Fruit fly (Drosophila melanogaster) whole organism, pupa: Measurements from ENCODE around the gene IRSp53.

Source experiments
- CG10348 ChIP-seq: fragments of 200-800 bp; sonication (Bioruptor generic); IDR thresholded peaks from 2 replicates; pipeline ENCODE4 v1.3.6; 2022; ENCODE audit warnings: missing biosample characterization, missing genetic modification characterization
- CG12605 ChIP-seq: fragments of 200-800 bp; sonication (Bioruptor generic); IDR thresholded peaks from 2 replicates; pipeline ENCODE4 v1.3.6; 2022; ENCODE audit warnings: missing biosample characterization, missing genetic modification characterization
- CG13204 ChIP-seq: fragments of 200-800 bp; sonication (Bioruptor generic); optimal IDR thresholded peaks from 2 replicates; lab custom pipeline; 2018; ENCODE audit warnings: missing biosample characterization, mild to moderate bottlenecking, missing genetic modification characterization, moderate library complexity
- CG14655 ChIP-seq: fragments of 200-800 bp; sonication (Bioruptor generic); optimal IDR thresholded peaks from 3 replicates; lab custom pipeline; 2017; ENCODE audit warnings: mild to moderate bottlenecking, missing biosample characterization, missing genetic modification reagents, missing genetic modification characterization
- CG15710 ChIP-seq: fragments of 200-800 bp; sonication (Bioruptor generic); optimal IDR thresholded peaks from 2 replicates; lab custom pipeline; 2018; ENCODE audit warnings: missing biosample characterization, mild to moderate bottlenecking, missing genetic modification characterization, moderate library complexity
- CG17806 ChIP-seq: fragments of 200-800 bp; sonication (Bioruptor generic); optimal IDR thresholded peaks from 2 replicates; lab custom pipeline; 2018; ENCODE audit warnings: missing biosample characterization, mild to moderate bottlenecking, missing genetic modification characterization, moderate library complexity
- CG32121 ChIP-seq: fragments of 200-800 bp; sonication (Bioruptor generic); IDR thresholded peaks from 2 replicates; pipeline ENCODE4 v1.3.6; 2022; ENCODE audit warnings: missing biosample characterization, missing genetic modification characterization
- CG34367 ChIP-seq: fragments of 200-800 bp; sonication (Bioruptor generic); optimal IDR thresholded peaks from 2 replicates; lab custom pipeline; 2018; ENCODE audit warnings: missing biosample characterization, mild to moderate bottlenecking, missing genetic modification characterization
- CG4496 ChIP-seq: fragments of 200-800 bp; sonication (Bioruptor generic); IDR thresholded peaks from 3 replicates; pipeline ENCODE4 v1.3.6; 2022; ENCODE audit warnings: missing biosample characterization, missing genetic modification characterization
- CG8159 ChIP-seq: fragments of 200-800 bp; sonication (Bioruptor generic); optimal IDR thresholded peaks from 3 replicates; lab custom pipeline; 2018; ENCODE audit warnings: missing biosample characterization, mild to moderate bottlenecking, missing genetic modification characterization, moderate library complexity
- CG8301 ChIP-seq: fragments of 200-800 bp; sonication (Bioruptor generic); optimal IDR thresholded peaks from 2 replicates; lab custom pipeline; 2018; ENCODE audit warnings: missing biosample characterization, mild to moderate bottlenecking, missing genetic modification characterization
- CG9948 ChIP-seq: fragments of 200-800 bp; sonication (Bioruptor generic); optimal IDR thresholded peaks from 2 replicates; lab custom pipeline; 2018; ENCODE audit warnings: missing biosample characterization, mild to moderate bottlenecking, missing genetic modification characterization, moderate library complexity
- D1 ChIP-seq: fragments of 200-800 bp; sonication (Bioruptor generic); optimal IDR thresholded peaks from 2 replicates; lab custom pipeline; 2018; ENCODE audit warnings: missing biosample characterization, mild to moderate bottlenecking, missing genetic modification characterization, moderate library complexity
- EcR ChIP-seq: fragments of 200-800 bp; sonication (Bioruptor generic); optimal IDR thresholded peaks from 3 replicates; lab custom pipeline; 2019; ENCODE audit warnings: missing biosample characterization, missing genetic modification characterization, mild to moderate bottlenecking, moderate library complexity, missing genetic modification reagents
- Ets98B ChIP-seq: fragments of 200-800 bp; sonication (Bioruptor generic); IDR thresholded peaks from 2 replicates; pipeline ENCODE4 v1.3.6; 2022; ENCODE audit warnings: missing biosample characterization, missing genetic modification characterization
- Pif1A ChIP-seq: fragments of 200-800 bp; sonication (Bioruptor generic); optimal IDR thresholded peaks from 3 replicates; lab custom pipeline; 2016; ENCODE audit warnings: missing biosample characterization, missing genetic modification characterization
- Pif1B ChIP-seq: fragments of 200-800 bp; sonication (Bioruptor generic); optimal IDR thresholded peaks from 3 replicates; lab custom pipeline; 2016; ENCODE audit warnings: missing biosample characterization, missing genetic modification characterization
- Snoo ChIP-seq: fragments of 200-800 bp; sonication (Bioruptor generic); optimal IDR thresholded peaks from 3 replicates; lab custom pipeline; 2017; ENCODE audit warnings: missing biosample characterization, mild to moderate bottlenecking, missing genetic modification characterization, inconsistent platforms
- fd96Ca ChIP-seq: fragments of 200-800 bp; sonication (Bioruptor generic); IDR thresholded peaks from 3 replicates; pipeline ENCODE4 v1.3.6; 2022; ENCODE audit warnings: missing biosample characterization, missing genetic modification characterization
- gl ChIP-seq: fragments of 200-800 bp; sonication (Bioruptor generic); optimal IDR thresholded peaks from 2 replicates; lab custom pipeline; 2018; ENCODE audit warnings: missing biosample characterization, mild to moderate bottlenecking, missing genetic modification characterization
- rn ChIP-seq: fragments of 200-800 bp; sonication (Bioruptor generic); IDR thresholded peaks from 2 replicates; pipeline ENCODE4 v1.3.6; 2022; ENCODE audit warnings: missing biosample characterization, missing genetic modification characterization

The IRSp53 gene

dm6 chr3L:11094279-11094678 is 41.6 kb upstream of the IRSp53 start:
- TF ChIP-seq CG15710 (no peak), CG8159 (tag; lab: Kevin White, UChicago) (no peak), CG12605 (GFP tag; lab: Robert Waterston, UW) (no peak), EcR (GFP tag; lab: Kevin White, UChicago) (peak; percentile 56)
- TF ChIP-seq, all 21 proteins: peak for 1

dm6 chr3L:11096195-11096908 is 39.5 kb upstream of the IRSp53 start, which contains the start of the genes CG46439, Iyd and CG33947:
CG46439 (minus strand) TSS chr3L:11096245.
Iyd (minus strand) TSS chr3L:11096245.
CG33947 (plus strand) TSS chr3L:11096496.
- TF ChIP-seq CG12605 (GFP tag; lab: Robert Waterston, UW), result peak; percentile 94
- TF ChIP-seq rn (GFP tag; lab: Robert Waterston, UW), result 0 out of 2 replicates have a peak, but pooled peaks have one; percentile 6
- no peak for TF ChIP-seq EcR (GFP tag; lab: Kevin White, UChicago)
- peak; percentile 69 for TF ChIP-seq D1
- peak; percentile 13 for TF ChIP-seq CG13204
- peak; percentile 61 for TF ChIP-seq CG17806 (tag; lab: Kevin White, UChicago)
- peak; percentile 71 for TF ChIP-seq CG8159 (tag; lab: Kevin White, UChicago)
- TF ChIP-seq CG4496, result peak; percentile 83
- TF ChIP-seq CG10348, result no peak
- peak; percentile 69 for TF ChIP-seq CG32121 (GFP tag; lab: Robert Waterston, UW)
- peak; percentile 82 for TF ChIP-seq fd96Ca
- peak; percentile 51 for TF ChIP-seq CG34367 (tag; lab: Kevin White, UChicago)
- peak; percentile 93 for TF ChIP-seq gl
- peak; percentile 61 for TF ChIP-seq CG15710
- peak; percentile 74 for TF ChIP-seq CG14655 (GFP tag; lab: Kevin White, UChicago)
- peak; percentile 87 for TF ChIP-seq Pif1B (GFP tag; lab: Kevin White, UChicago)
- peak; percentile 76 for TF ChIP-seq Ets98B
- peak; percentile 41 for TF ChIP-seq CG9948 (tag; lab: Kevin White, UChicago)
- TF ChIP-seq CG8301 (tag; lab: Kevin White, UChicago), result peak; percentile 76
- TF ChIP-seq Snoo (tag; lab: Kevin White, UChicago), result peak; percentile 42
- peak; percentile 88 for TF ChIP-seq Pif1A (GFP tag; lab: Kevin White, UChicago)

dm6 chr3L:11097982-11098663 is 37.7 kb upstream of the IRSp53 start, which contains the start of the genes Irbp18 and APP-BP1:
Irbp18 (minus strand) TSS chr3L:11098186.
APP-BP1 (plus strand) TSS chr3L:11098412.
- TF ChIP-seq D1, result peak; percentile 89
- peak; percentile 91 for TF ChIP-seq CG34367 (tag; lab: Kevin White, UChicago)
- peak; percentile 91 for TF ChIP-seq fd96Ca
- peak; percentile 77 for TF ChIP-seq rn (GFP tag; lab: Robert Waterston, UW)
- TF ChIP-seq CG32121 (GFP tag; lab: Robert Waterston, UW), result peak; percentile 89
- TF ChIP-seq CG8159 (tag; lab: Kevin White, UChicago), result peak; percentile 91
- peak; percentile 80 for TF ChIP-seq gl
- peak; percentile 91 for TF ChIP-seq CG9948 (tag; lab: Kevin White, UChicago)
- TF ChIP-seq CG13204, result no peak
- peak; percentile 94 for TF ChIP-seq Pif1B (GFP tag; lab: Kevin White, UChicago)
- TF ChIP-seq CG15710, result peak; percentile 90
- TF ChIP-seq Pif1A (GFP tag; lab: Kevin White, UChicago), result peak; percentile 96
- TF ChIP-seq CG10348, result peak; percentile 72
- peak; percentile 93 for TF ChIP-seq CG4496
- TF ChIP-seq CG14655 (GFP tag; lab: Kevin White, UChicago), result peak; percentile 94
- TF ChIP-seq CG12605 (GFP tag; lab: Robert Waterston, UW), result peak; percentile 76
- no peak for TF ChIP-seq EcR (GFP tag; lab: Kevin White, UChicago)
- TF ChIP-seq CG8301 (tag; lab: Kevin White, UChicago), result peak; percentile 93
- peak; percentile 93 for TF ChIP-seq Snoo (tag; lab: Kevin White, UChicago)
- peak; percentile 89 for TF ChIP-seq Ets98B
- TF ChIP-seq CG17806 (tag; lab: Kevin White, UChicago), result peak; percentile 89

dm6 chr3L:11101598-11101997 is 34.3 kb upstream of the IRSp53 start, which contains the start of gene Elo68beta:
Elo68beta (minus strand) TSS chr3L:11101698.
- TF ChIP-seq fd96Ca (no peak), CG17806 (tag; lab: Kevin White, UChicago) (no peak), Pif1A (GFP tag; lab: Kevin White, UChicago) (no peak), CG32121 (GFP tag; lab: Robert Waterston, UW) (no peak), CG15710 (no peak), Snoo (tag; lab: Kevin White, UChicago) (no peak), D1 (no peak), Ets98B (no peak), CG13204 (no peak), CG8159 (tag; lab: Kevin White, UChicago) (no peak), CG14655 (GFP tag; lab: Kevin White, UChicago) (no peak), CG4496 (no peak)
- TF ChIP-seq, all 21 proteins: peak for 0

dm6 chr3L:11102930-11103329 is 32.9 kb upstream of the IRSp53 start, which contains the start of gene Elo68alpha:
Elo68alpha (minus strand) TSS chr3L:11103030.
- TF ChIP-seq Ets98B, result no peak
- TF ChIP-seq CG10348, result no peak
- TF ChIP-seq EcR (GFP tag; lab: Kevin White, UChicago), result no peak
- TF ChIP-seq CG17806 (tag; lab: Kevin White, UChicago), result no peak
- no peak for TF ChIP-seq gl
- no peak for TF ChIP-seq CG32121 (GFP tag; lab: Robert Waterston, UW)
- TF ChIP-seq CG8301 (tag; lab: Kevin White, UChicago), result no peak
- TF ChIP-seq CG12605 (GFP tag; lab: Robert Waterston, UW), result no peak
- no peak for TF ChIP-seq CG14655 (GFP tag; lab: Kevin White, UChicago)
- no peak for TF ChIP-seq CG8159 (tag; lab: Kevin White, UChicago)
- no peak for TF ChIP-seq CG15710
- no peak for TF ChIP-seq CG34367 (tag; lab: Kevin White, UChicago)
- no peak for TF ChIP-seq CG4496
- no peak for TF ChIP-seq D1
